Fruit fly (Drosophila melanogaster): ENCODE data around the gene eIF2beta.

Gene eIF2beta

DNA sequence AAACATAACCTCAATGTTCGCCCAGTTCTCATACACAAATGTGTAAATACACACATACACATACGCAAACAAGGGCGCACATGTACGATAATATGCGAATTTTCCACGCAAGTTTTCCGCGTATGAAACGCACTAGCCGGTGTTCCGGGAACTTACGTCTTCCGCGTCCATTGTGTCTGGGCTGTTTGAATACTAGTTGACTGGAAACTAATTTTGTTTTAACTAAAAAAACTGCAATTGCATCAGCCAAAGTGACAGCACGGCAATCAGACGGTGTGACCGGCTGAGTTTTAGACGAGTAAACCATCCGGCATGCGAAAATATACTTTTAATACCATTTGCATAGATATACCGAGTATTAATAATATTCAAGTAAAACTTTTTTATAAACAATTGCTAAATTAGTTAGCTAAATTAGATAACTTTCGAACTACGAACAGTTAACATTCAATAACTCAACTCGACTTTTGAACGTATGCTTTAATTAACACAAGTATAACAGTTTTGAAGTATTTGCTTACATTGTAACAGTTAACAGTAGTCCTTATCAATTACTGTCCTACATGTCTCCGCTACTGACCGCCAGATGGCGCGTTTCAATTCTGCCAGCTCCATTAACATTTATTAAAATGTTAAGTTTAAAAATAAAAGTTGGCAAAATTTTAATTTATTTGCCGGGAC is at the start of gene eIF2beta (continued):
- TF ChIP-seq Sry-β (GFP tag; optimal IDR thresholded peaks at IDR 0.05) (peak; percentile 19), Hsf (GFP tag; optimal IDR thresholded peaks at IDR 0.05) (peak; percentile 45), sim (GFP tag; IDR thresholded peaks at IDR 0.05) (0 out of 2 replicates have a peak, but pooled peaks have one; percentile 8), CHES-1-like (GFP tag; optimal IDR thresholded peaks at IDR 0.05) (no peak), ara (GFP tag; IDR thresholded peaks at IDR 0.05) (no peak), Rfx (GFP tag; IDR thresholded peaks at IDR 0.05) (peak; percentile 25; the same call in 1 of the 2 replicates), slp2 (GFP tag; optimal IDR thresholded peaks at IDR 0.05) (peak; percentile 37), p53 (GFP tag; optimal IDR thresholded peaks at IDR 0.05) (no peak), lola (GFP tag; optimal IDR thresholded peaks at IDR 0.05) (no peak), vnd (GFP tag; IDR thresholded peaks at IDR 0.05; ENCODE audit: partially characterized antibody) (no peak), CG34224 (GFP tag; IDR thresholded peaks at IDR 0.05; ENCODE audit: partially characterized antibody) (no peak), CG2129 (GFP tag; IDR thresholded peaks at IDR 0.05; ENCODE audit: partially characterized antibody) (no peak), HLHmδ (GFP tag; optimal IDR thresholded peaks at IDR 0.05) (peak; percentile 57), CG15601 (tag; optimal IDR thresholded peaks at IDR 0.05) (peak; percentile 52), CG9215 (GFP tag; IDR thresholded peaks at IDR 0.05) (no peak), z (GFP tag; IDR thresholded peaks at IDR 0.05) (no peak), abd-A (tag; optimal IDR thresholded peaks at IDR 0.05) (no peak), CG10366 (GFP tag; IDR thresholded peaks at IDR 0.05) (no peak), btn (GFP tag; optimal IDR thresholded peaks at IDR 0.05) (no peak), Hr3 (GFP tag; optimal IDR thresholded peaks at IDR 0.05) (no peak), CG10565 (GFP tag; optimal IDR thresholded peaks at IDR 0.05) (no peak), fru (optimal IDR thresholded peaks at IDR 0.05) (no peak), Hr51 (GFP tag; optimal IDR thresholded peaks at IDR 0.05) (peak in 1 of 2 experiments; percentile 38), Lim3 (GFP tag; IDR thresholded peaks at IDR 0.05) (no peak), hkb (optimal IDR thresholded peaks at IDR 0.05) (no peak), hkb (GFP tag; IDR thresholded peaks at IDR 0.05) (peak; percentile 68), CG17186 (GFP tag; optimal IDR thresholded peaks at IDR 0.05) (peak; percentile 32), CG6854 (GFP tag; optimal IDR thresholded peaks at IDR 0.05) (peak; percentile 38), HHEX (GFP tag; optimal IDR thresholded peaks at IDR 0.05) (no peak), scrt (GFP tag; optimal IDR thresholded peaks at IDR 0.05) (peak; percentile 11), fd64A (GFP tag; optimal IDR thresholded peaks at IDR 0.05) (no peak), CG8089 (GFP tag; optimal IDR thresholded peaks at IDR 0.05) (no peak), CG10654 (GFP tag; optimal IDR thresholded peaks at IDR 0.05) (no peak), gfzf (GFP tag; optimal IDR thresholded peaks at IDR 0.05) (peak; percentile 78), CG6765 (GFP tag; optimal IDR thresholded peaks at IDR 0.05) (peak; percentile 33), Oli (tag; optimal IDR thresholded peaks at IDR 0.05) (no peak), CG8290 (GFP tag; optimal IDR thresholded peaks at IDR 0.05) (no peak), CG8290 (tag; optimal IDR thresholded peaks at IDR 0.05) (peak in 1 of 2 experiments; percentile 42), Gsc (GFP tag; IDR thresholded peaks at IDR 0.05) (no peak), CG4730 (GFP tag; IDR thresholded peaks at IDR 0.05) (no peak), gro (GFP tag; optimal IDR thresholded peaks at IDR 0.05) (peak; percentile 12), CG4617 (GFP tag; optimal IDR thresholded peaks at IDR 0.05; ENCODE audit: borderline replicate concordance) (peak; percentile 64), CG5953 (GFP tag; IDR thresholded peaks at IDR 0.05) (no peak), chn (GFP tag; optimal IDR thresholded peaks at IDR 0.05) (peak; percentile 29), ap (GFP tag; IDR thresholded peaks at IDR 0.05) (no peak), cas (GFP tag; IDR thresholded peaks at IDR 0.05) (no peak), gsb-n (tag; optimal IDR thresholded peaks at IDR 0.05) (no peak), gt (GFP tag; IDR thresholded peaks at IDR 0.05) (no peak), Sox102F (GFP tag; optimal IDR thresholded peaks at IDR 0.05) (peak; percentile 31), CG5180 (GFP tag; optimal IDR thresholded peaks at IDR 0.05) (peak; percentile 8), CG10321 (GFP tag; IDR thresholded peaks at IDR 0.05) (no peak)
